Worm (Caenorhabditis elegans) whole organism, early embryonic: ENCODE data around the gene W04G3.7.

Source experiments
- B0310.2 ChIP-seq: sonication (generic microtip); optimal IDR thresholded peaks from 2 replicates; lab custom pipeline; 2016; ENCODE audit warnings: mild to moderate bottlenecking, missing genetic modification characterization, missing compliant biosample characterization
- F13C5.2 ChIP-seq: sonication (generic microtip); optimal IDR thresholded peaks from 2 replicates; lab custom pipeline; 2017; ENCODE audit warnings: mild to moderate bottlenecking, missing genetic modification characterization, inconsistent platforms, missing compliant biosample characterization
- aly-1 ChIP-seq: sonication (generic microtip); optimal IDR thresholded peaks from 2 replicates; lab custom pipeline; 2016; ENCODE audit warnings: missing genetic modification characterization, missing compliant biosample characterization
- ama-1 ChIP-seq: fragments of 150-350 bp; optimal IDR thresholded peaks from 2 replicates; lab custom pipeline; 2014
- ceh-13 ChIP-seq: fragments of 200-800 bp; sonication (Bioruptor generic); optimal IDR thresholded peaks from 2 replicates; lab custom pipeline; 2018; ENCODE audit warnings: mild to moderate bottlenecking, missing genetic modification characterization, missing compliant biosample characterization
- ceh-36 ChIP-seq: sonication (generic microtip); optimal IDR thresholded peaks from 2 replicates; lab custom pipeline; 2016; ENCODE audit warnings: missing genetic modification characterization, inconsistent platforms, missing compliant biosample characterization
- ets-7 ChIP-seq: sonication (generic microtip); optimal IDR thresholded peaks from 2 replicates; lab custom pipeline; 2016; ENCODE audit warnings: missing genotype, missing genetic modification characterization, missing compliant biosample characterization
- flt-1 ChIP-seq: fragments of 200-800 bp; sonication (Bioruptor generic); IDR thresholded peaks from 2 replicates; pipeline ENCODE4 v1.3.6; 2022; ENCODE audit warnings: missing genetic modification characterization, missing compliant biosample characterization
- hmbx-1 ChIP-seq: sonication (generic microtip); optimal IDR thresholded peaks from 2 replicates; lab custom pipeline; 2016; ENCODE audit warnings: mild to moderate bottlenecking, missing genetic modification characterization, missing compliant biosample characterization
- hmg-4 ChIP-seq: fragments of 200-800 bp; sonication (Bioruptor generic); optimal IDR thresholded peaks from 2 replicates; lab custom pipeline; 2018; ENCODE audit warnings: mild to moderate bottlenecking, missing genetic modification characterization, missing compliant biosample characterization
- hnd-1 ChIP-seq: sonication (generic microtip); optimal IDR thresholded peaks from 2 replicates; lab custom pipeline; 2016; ENCODE audit warnings: missing genetic modification characterization, missing compliant biosample characterization
- pes-1 ChIP-seq: fragments of 200-800 bp; sonication (Bioruptor generic); IDR thresholded peaks from 2 replicates; pipeline ENCODE4 v1.3.6; 2022; ENCODE audit warnings: missing genetic modification reagents, missing genetic modification characterization, missing compliant biosample characterization
- scrt-1 ChIP-seq: fragments of 200-800 bp; sonication (Bioruptor generic); IDR thresholded peaks from 2 replicates; pipeline ENCODE4 v1.3.6; 2022; ENCODE audit warnings: missing genetic modification characterization, missing compliant biosample characterization
- sea-1 ChIP-seq: fragments of 200-800 bp; sonication (Bioruptor generic); conservative IDR thresholded peaks from 2 replicates; pipeline ENCODE4 v1.3.6; 2022; ENCODE audit warnings: missing genetic modification characterization, missing compliant biosample characterization
- tbx-11 ChIP-seq: fragments of 200-800 bp; sonication (Bioruptor generic); IDR thresholded peaks from 2 replicates; pipeline ENCODE4 v1.3.6; 2022; ENCODE audit warnings: missing genetic modification characterization, missing compliant biosample characterization
- tbx-37 ChIP-seq: fragments of 200-800 bp; sonication (Bioruptor generic); conservative IDR thresholded peaks from 2 replicates; pipeline ENCODE4 v1.3.6; 2022; ENCODE audit warnings: missing genetic modification reagents, missing genetic modification characterization, missing compliant biosample characterization
- tra-4 ChIP-seq: sonication (generic microtip); optimal IDR thresholded peaks from 2 replicates; lab custom pipeline; 2017; ENCODE audit warnings: missing genetic modification characterization, missing compliant biosample characterization

W04G3.7 gene

ce11 chrX:11076491-11076890 lies 8.6 kb downstream of the W04G3.7 start, which contains the start of gene W04G3.12:
W04G3.12 (minus strand) TSS chrX:11076801.
- TF ChIP-seq ets-7 (tag; lab: Kevin White, UChicago) (no peak), ceh-13 (no peak), ama-1 (lab: Kevin White, UChicago) (no peak), hnd-1 (tag; lab: Kevin White, UChicago) (no peak), sea-1 (GFP tag; lab: Robert Waterston, UW) (no peak), F13C5.2 (tag; lab: Kevin White, UChicago) (no peak), tbx-37 (GFP tag; lab: Robert Waterston, UW) (no peak), B0310.2 (tag; lab: Kevin White, UChicago) (no peak), tra-4 (tag; lab: Kevin White, UChicago) (no peak)

ce11 chrX:11073358-11073757 lies 11.7 kb downstream of the W04G3.7 start, which contains the start of gene W04G3.5:
W04G3.5 (plus strand) TSS chrX:11073658.
- TF ChIP-seq hmg-4 (GFP tag; lab: Kevin White, UChicago) (no peak), tra-4 (tag; lab: Kevin White, UChicago) (no peak)

- no peak for TF ChIP-seq aly-1 (tag; lab: Kevin White, UChicago)
- TF ChIP-seq hmg-4 (GFP tag; lab: Kevin White, UChicago), result peak; percentile 29
- no peak for TF ChIP-seq ama-1 (lab: Kevin White, UChicago)
- TF ChIP-seq tbx-11 (GFP tag; lab: Robert Waterston, UW), result no peak
These were observed 12.4 kb downstream of the W04G3.7 start for ce11 chrX:11072701-11073100.

- no peak for TF ChIP-seq F13C5.2 (tag; lab: Kevin White, UChicago)
These were observed 16.7 kb downstream of the W04G3.7 start, which contains the start of gene apt-9 for ce11 chrX:11068334-11068733. apt-9 (plus strand) TSS chrX:11068527.

DNA sequence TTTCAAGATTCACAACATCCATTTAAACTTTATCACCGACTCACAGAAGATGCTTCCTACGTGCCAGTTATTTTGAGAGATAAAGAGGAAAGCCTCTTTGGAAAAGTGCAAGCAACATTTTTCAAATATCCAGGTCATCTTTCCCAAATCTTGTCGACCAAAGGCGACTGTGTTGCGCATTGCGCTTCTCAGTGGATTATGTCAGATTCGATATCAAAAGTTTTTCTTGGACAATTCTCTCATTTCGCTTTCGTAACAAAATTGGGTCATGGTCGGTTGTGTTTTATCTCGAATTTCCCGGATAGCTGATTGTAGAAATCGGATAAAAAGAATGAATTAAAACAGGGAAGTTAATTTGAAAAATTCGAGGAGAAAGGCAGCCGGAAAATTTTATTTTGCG lies 17.8 kb downstream of the W04G3.7 start:
- no peak for TF ChIP-seq B0310.2 (tag; lab: Kevin White, UChicago)
- no peak for TF ChIP-seq pes-1
- no peak for TF ChIP-seq aly-1 (tag; lab: Kevin White, UChicago)
- no peak for TF ChIP-seq scrt-1 (GFP tag; lab: Robert Waterston, UW)
- TF ChIP-seq hnd-1 (tag; lab: Kevin White, UChicago), result no peak
- TF ChIP-seq flt-1, result no peak
- TF ChIP-seq sea-1 (GFP tag; lab: Robert Waterston, UW), result no peak
- no peak for TF ChIP-seq tra-4 (tag; lab: Kevin White, UChicago)
- no peak for TF ChIP-seq tbx-37 (GFP tag; lab: Robert Waterston, UW)
- TF ChIP-seq ama-1 (lab: Kevin White, UChicago), result no peak
- TF ChIP-seq F13C5.2 (tag; lab: Kevin White, UChicago), result no peak
- TF ChIP-seq ceh-13, result no peak

ce11 chrX:11064799-11065198 lies 20.3 kb downstream of the W04G3.7 start, which contains the start of gene lpr-4:
lpr-4 (plus strand) TSS chrX:11065126.
- no peak for TF ChIP-seq ceh-36 (tag; lab: Kevin White, UChicago)

- TF ChIP-seq B0310.2 (tag; lab: Kevin White, UChicago) (no peak), tra-4 (tag; lab: Kevin White, UChicago) (no peak), hmbx-1 (tag; lab: Kevin White, UChicago) (no peak), F13C5.2 (tag; lab: Kevin White, UChicago) (no peak), ceh-13 (no peak), tbx-11 (GFP tag; lab: Robert Waterston, UW) (no peak), ets-7 (tag; lab: Kevin White, UChicago) (no peak), hmg-4 (GFP tag; lab: Kevin White, UChicago) (no peak), scrt-1 (GFP tag; lab: Robert Waterston, UW) (no peak), tbx-37 (GFP tag; lab: Robert Waterston, UW) (no peak), pes-1 (no peak)
These were observed 23.2 kb downstream of the W04G3.7 start, which contains the start of gene lpr-5 for ce11 chrX:11061904-11062303. lpr-5 (plus strand) TSS chrX:11062123.

DNA sequence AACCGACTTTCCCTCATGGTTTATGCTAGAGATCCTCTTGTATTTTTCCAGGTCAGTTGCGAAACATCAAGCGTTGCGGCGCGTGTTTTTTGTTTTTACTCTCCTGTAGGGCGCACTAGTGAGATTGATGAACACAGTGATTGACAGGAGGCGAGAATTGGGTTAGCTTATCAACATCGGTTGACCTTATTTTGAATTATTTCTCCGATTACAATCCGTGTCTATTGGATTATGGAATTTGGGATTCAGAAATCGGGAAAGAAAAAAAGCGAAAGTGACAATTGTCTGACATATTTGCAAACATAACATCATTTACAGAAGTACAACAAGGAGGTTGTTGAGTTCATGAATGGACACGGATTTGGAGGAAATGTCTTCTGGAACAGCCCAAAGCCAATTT lies 24.1 kb downstream of the W04G3.7 start:
- TF ChIP-seq pes-1, result no peak
- TF ChIP-seq tra-4 (tag; lab: Kevin White, UChicago), result no peak
- no peak for TF ChIP-seq ets-7 (tag; lab: Kevin White, UChicago)
- TF ChIP-seq flt-1, result no peak

DNA sequence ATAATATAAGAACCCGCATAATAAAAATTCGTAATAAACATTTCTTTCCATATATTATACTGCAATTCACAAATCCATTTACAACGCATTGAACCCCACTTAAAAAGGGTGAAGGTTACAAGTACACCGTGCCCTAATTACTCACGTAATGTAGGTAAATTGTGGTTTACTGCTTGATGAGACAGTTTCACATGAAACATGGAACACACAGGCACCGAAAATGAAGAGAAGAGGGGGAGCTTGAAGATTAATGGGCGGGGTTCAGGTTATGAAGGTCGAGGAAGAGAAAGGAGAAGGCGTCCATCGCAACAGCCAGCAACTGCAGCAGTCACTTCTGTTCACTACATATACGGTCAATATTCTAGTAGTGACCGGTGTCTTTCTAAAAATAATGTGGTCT lies 25.3 kb downstream of the W04G3.7 start, which contains the start of gene lpr-6:
lpr-6 (plus strand) TSS at position 251 of the 400 bp plus-strand sequence.
- TF ChIP-seq tbx-11 (GFP tag; lab: Robert Waterston, UW) (no peak), ets-7 (tag; lab: Kevin White, UChicago) (no peak), tbx-37 (GFP tag; lab: Robert Waterston, UW) (no peak), hmbx-1 (tag; lab: Kevin White, UChicago) (no peak)
